Worm (Caenorhabditis elegans) whole organism, late embryonic: ENCODE measurements around the gene C47E12.10.

ENCODE experiments used
- C38D4.7 ChIP-seq: fragments of 200-800 bp; sonication (Bioruptor generic); optimal IDR thresholded peaks from 2 replicates; lab custom pipeline; 2018; ENCODE audit warnings: mild to moderate bottlenecking, missing genetic modification characterization, moderate library complexity, missing compliant biosample characterization
- T23F11.4 ChIP-seq: fragments of 200-800 bp; sonication (Bioruptor generic); optimal IDR thresholded peaks from 2 replicates; lab custom pipeline; 2018; ENCODE audit warnings: mild to moderate bottlenecking, missing genetic modification characterization, missing compliant biosample characterization
- ama-1 ChIP-seq: fragments of 150-350 bp; optimal IDR thresholded peaks from 2 replicates; lab custom pipeline; 2014
- ceh-24 ChIP-seq: sonication (generic microtip); optimal IDR thresholded peaks from 2 replicates; lab custom pipeline; 2016; ENCODE audit warnings: mild to moderate bottlenecking, missing genetic modification characterization, missing compliant biosample characterization
- ceh-34 ChIP-seq: sonication (generic microtip); optimal IDR thresholded peaks from 2 replicates; lab custom pipeline; 2016; ENCODE audit warnings: mild to moderate bottlenecking, missing genetic modification characterization, missing compliant biosample characterization
- dve-1 ChIP-seq: sonication (generic microtip); optimal IDR thresholded peaks from 2 replicates; lab custom pipeline; 2017; ENCODE audit warnings: antibody characterized with exemption, mild to moderate bottlenecking, missing genetic modification characterization, missing compliant biosample characterization
- eyg-1 ChIP-seq: sonication (generic microtip); optimal IDR thresholded peaks from 2 replicates; lab custom pipeline; 2016; ENCODE audit warnings: missing genotype, missing genetic modification characterization, missing compliant biosample characterization
- hlh-30 ChIP-seq: sonication (generic microtip); optimal IDR thresholded peaks from 2 replicates; lab custom pipeline; 2017; ENCODE audit warnings: antibody characterized with exemption, missing genetic modification characterization, missing compliant biosample characterization; ENCODE audit not compliant: insufficient read depth
- hlh-6 ChIP-seq: sonication (generic microtip); optimal IDR thresholded peaks from 2 replicates; lab custom pipeline; 2016; ENCODE audit warnings: missing genotype, missing genetic modification characterization, missing compliant biosample characterization
- mec-3 ChIP-seq: sonication (generic microtip); optimal IDR thresholded peaks from 2 replicates; lab custom pipeline; 2016; ENCODE audit warnings: borderline replicate concordance, missing genetic modification characterization, missing compliant biosample characterization
- odd-2 ChIP-seq: sonication (generic microtip); optimal IDR thresholded peaks from 2 replicates; lab custom pipeline; 2017; ENCODE audit warnings: antibody characterized with exemption, mild to moderate bottlenecking, missing genetic modification characterization, missing compliant biosample characterization
- pha-2 ChIP-seq: sonication (generic microtip); optimal IDR thresholded peaks from 2 replicates; lab custom pipeline; 2017; ENCODE audit warnings: mild to moderate bottlenecking, missing genetic modification characterization, missing compliant biosample characterization
- pha-4 ChIP-seq: fragments of 150-350 bp; optimal IDR thresholded peaks from 2 replicates; lab custom pipeline; 2018; ENCODE audit warnings: missing biosample characterization, missing genetic modification reagents, missing genetic modification characterization
- sox-2 ChIP-seq: fragments of 200-800 bp; sonication (Bioruptor generic); IDR thresholded peaks from 2 replicates; pipeline ENCODE4 v1.3.6; 2022; ENCODE audit warnings: missing genetic modification reagents, missing genetic modification characterization, missing compliant biosample characterization

DNA sequence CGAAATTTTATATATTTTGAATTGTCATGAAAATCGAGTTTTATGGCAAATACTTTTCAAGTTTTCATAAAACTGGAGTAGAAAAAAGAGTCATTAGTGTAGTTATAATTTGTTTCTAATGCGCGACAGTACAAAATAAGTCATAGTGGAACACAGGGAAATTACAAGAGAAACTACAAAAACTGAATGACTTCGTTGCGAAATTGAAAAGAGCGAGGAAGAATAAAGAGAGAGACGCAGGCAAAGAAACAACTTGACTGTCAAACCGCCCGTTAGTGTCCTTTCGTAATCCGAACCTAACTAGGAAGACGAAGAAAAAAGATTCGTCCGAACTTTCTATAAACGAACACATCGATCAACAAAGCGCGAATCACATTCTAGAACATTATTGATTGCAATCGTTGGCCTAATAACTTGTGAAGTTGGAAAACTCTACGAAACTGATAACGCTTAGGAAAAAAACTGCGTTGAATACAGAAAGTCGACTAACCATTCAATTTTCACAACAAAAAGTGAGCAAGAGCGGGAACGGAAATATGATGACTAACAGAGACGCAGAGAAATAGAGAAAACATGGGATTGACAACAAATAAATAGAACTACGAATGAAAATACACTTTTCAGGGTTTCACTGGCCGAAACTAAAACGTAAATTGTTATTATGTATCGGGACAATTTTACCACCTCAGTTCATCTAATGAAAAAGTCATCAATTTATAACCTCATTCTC is 21.0 kb downstream of the C47E12.10 start:
- TF ChIP-seq T23F11.4 (GFP tag; lab: Kevin White, UChicago), result no peak
- TF ChIP-seq mec-3 (tag; lab: Kevin White, UChicago), result no peak
- TF ChIP-seq sox-2 (GFP tag; lab: Robert Waterston, UW), result no peak
- TF ChIP-seq eyg-1, result no peak
- TF ChIP-seq hlh-30 (tag; lab: Kevin White, UChicago), result no peak
- no peak for TF ChIP-seq odd-2
- no peak for TF ChIP-seq hlh-6
- no peak for TF ChIP-seq ceh-34 (tag; lab: Kevin White, UChicago)
- no peak for TF ChIP-seq ama-1 (lab: Kevin White, UChicago)
- TF ChIP-seq pha-2, result no peak
- TF ChIP-seq dve-1, result no peak
- no peak for TF ChIP-seq pha-4
- no peak for TF ChIP-seq C38D4.7 (GFP tag; lab: Kevin White, UChicago)
- no peak for TF ChIP-seq ceh-24 (tag; lab: Kevin White, UChicago)
